Fruit fly (Drosophila melanogaster) whole organism, embryonic: ENCODE data around the gene Tfb5.
A peak's percentile ranks its signal among the peaks of the same experiment; 100 is the strongest.

Source experiments
- Abd-B ChIP-seq: fragments of 200-800 bp; sonication (Bioruptor generic); optimal IDR thresholded peaks from 2 replicates; lab custom pipeline; 2018; ENCODE audit warnings: missing biosample characterization, mild to moderate bottlenecking, missing genetic modification characterization, moderate library complexity
- Atf-2 ChIP-seq: fragments of 200-800 bp; sonication (Bioruptor generic); optimal IDR thresholded peaks from 2 replicates; lab custom pipeline; 2016; ENCODE audit warnings: missing biosample characterization, missing genetic modification characterization
- C15 ChIP-seq: fragments of 200-800 bp; sonication (Bioruptor generic); IDR thresholded peaks from 3 replicates; pipeline ENCODE4 v1.3.6; 2022; ENCODE audit warnings: missing biosample characterization, missing genetic modification characterization
- CG10209 ChIP-seq: fragments of 200-800 bp; sonication (Bioruptor generic); optimal IDR thresholded peaks from 3 replicates; lab custom pipeline; 2017; ENCODE audit warnings: missing biosample characterization, mild to moderate bottlenecking, missing genetic modification characterization, missing genetic modification reagents
- CG10366 ChIP-seq: fragments of 200-800 bp; sonication (Bioruptor generic); IDR thresholded peaks from 2 replicates; pipeline ENCODE4 v1.3.6; 2022; ENCODE audit warnings: missing biosample characterization, missing genetic modification characterization
- CG11696 ChIP-seq: fragments of 200-800 bp; sonication (Bioruptor generic); IDR thresholded peaks from 2 replicates; pipeline ENCODE4 v1.3.6; 2022; ENCODE audit warnings: missing biosample characterization, missing genetic modification characterization
- CG12391 ChIP-seq: fragments of 200-800 bp; sonication (Bioruptor generic); optimal IDR thresholded peaks from 3 replicates; lab custom pipeline; 2018; ENCODE audit warnings: missing biosample characterization, mild to moderate bottlenecking, missing genetic modification characterization, moderate library complexity
- CG12659 ChIP-seq: fragments of 200-800 bp; sonication (Bioruptor generic); optimal IDR thresholded peaks from 3 replicates; lab custom pipeline; 2017; ENCODE audit warnings: mild to moderate bottlenecking, missing biosample characterization, missing genetic modification reagents, missing genetic modification characterization
- CG14441 ChIP-seq: fragments of 200-800 bp; sonication (Bioruptor generic); IDR thresholded peaks from 2 replicates; pipeline ENCODE4 v1.3.6; 2022; ENCODE audit warnings: missing biosample characterization, missing genetic modification characterization
- CG15696 ChIP-seq: fragments of 200-800 bp; sonication (Bioruptor generic); optimal IDR thresholded peaks from 2 replicates; lab custom pipeline; 2019; ENCODE audit warnings: missing biosample characterization, mild to moderate bottlenecking, missing genetic modification characterization, moderate library complexity
- CG17385 ChIP-seq: fragments of 200-800 bp; sonication (Bioruptor generic); optimal IDR thresholded peaks from 3 replicates; lab custom pipeline; 2018; ENCODE audit warnings: missing biosample characterization, mild to moderate bottlenecking, missing genetic modification characterization
- CG2116 ChIP-seq: fragments of 200-800 bp; sonication (Bioruptor generic); optimal IDR thresholded peaks from 3 replicates; lab custom pipeline; 2018; ENCODE audit warnings: missing biosample characterization, mild to moderate bottlenecking, missing genetic modification characterization
- CG30403 ChIP-seq: fragments of 200-800 bp; sonication (Bioruptor generic); optimal IDR thresholded peaks from 3 replicates; lab custom pipeline; 2016; ENCODE audit warnings: missing biosample characterization, missing genetic modification characterization
- CG32772 ChIP-seq: fragments of 200-800 bp; sonication (Bioruptor generic); IDR thresholded peaks from 2 replicates; pipeline ENCODE4 v1.3.6; 2022; ENCODE audit warnings: missing biosample characterization, missing genetic modification characterization
- CG4707 ChIP-seq: fragments of 200-800 bp; sonication (Bioruptor generic); optimal IDR thresholded peaks from 2 replicates; lab custom pipeline; 2018; ENCODE audit warnings: missing biosample characterization, mild to moderate bottlenecking, missing genetic modification characterization, moderate library complexity
- CG4730 ChIP-seq: fragments of 200-800 bp; sonication (Bioruptor generic); IDR thresholded peaks from 2 replicates; pipeline ENCODE4 v1.3.6; 2022; ENCODE audit warnings: missing biosample characterization, missing genetic modification characterization
- CG5245 ChIP-seq: fragments of 200-800 bp; sonication (Bioruptor generic); optimal IDR thresholded peaks from 3 replicates; lab custom pipeline; 2016; ENCODE audit warnings: missing biosample characterization, missing genetic modification characterization
- CG6854 ChIP-seq: fragments of 200-800 bp; sonication (Bioruptor generic); optimal IDR thresholded peaks from 3 replicates; lab custom pipeline; 2017; ENCODE audit warnings: missing biosample characterization, mild to moderate bottlenecking, missing genetic modification characterization
- CG7271 ChIP-seq: fragments of 200-800 bp; sonication (Bioruptor generic); optimal IDR thresholded peaks from 2 replicates; lab custom pipeline; 2018; ENCODE audit warnings: missing biosample characterization, mild to moderate bottlenecking, missing genetic modification characterization, moderate library complexity
- CG8388 ChIP-seq: fragments of 200-800 bp; sonication (Bioruptor generic); optimal IDR thresholded peaks from 2 replicates; lab custom pipeline; 2019; ENCODE audit warnings: missing biosample characterization, mild to moderate bottlenecking, missing genetic modification characterization, moderate library complexity
- CG9797 ChIP-seq: fragments of 200-800 bp; sonication (Bioruptor generic); optimal IDR thresholded peaks from 3 replicates; lab custom pipeline; 2018; ENCODE audit warnings: missing biosample characterization, mild to moderate bottlenecking, missing genetic modification characterization
- Dref ChIP-seq: fragments of 200-800 bp; sonication (Bioruptor generic); IDR thresholded peaks from 2 replicates; pipeline ENCODE4 v1.3.6; 2022; ENCODE audit warnings: missing biosample characterization, missing genetic modification characterization
- Elba2 ChIP-seq: fragments of 200-800 bp; sonication (Bioruptor generic); optimal IDR thresholded peaks from 3 replicates; lab custom pipeline; 2016; ENCODE audit warnings: missing biosample characterization, missing genetic modification characterization
- Hsf ChIP-seq: fragments of 200-800 bp; sonication (Bioruptor generic); optimal IDR thresholded peaks from 3 replicates; lab custom pipeline; 2016; ENCODE audit warnings: missing biosample characterization, missing genetic modification characterization
- Jarid2 ChIP-seq: fragments of 200-800 bp; sonication (Bioruptor generic); optimal IDR thresholded peaks from 3 replicates; lab custom pipeline; 2017; ENCODE audit warnings: mild to moderate bottlenecking, missing biosample characterization, missing genetic modification reagents, missing genetic modification characterization
- MTF-1 ChIP-seq: fragments of 200-800 bp; sonication (Bioruptor generic); optimal IDR thresholded peaks from 2 replicates; lab custom pipeline; 2018; ENCODE audit warnings: missing biosample characterization, mild to moderate bottlenecking, missing genetic modification characterization, borderline replicate concordance
- Med ChIP-seq: fragments of 200-800 bp; sonication (Bioruptor generic); peaks from one replicate; lab custom pipeline; 2016; ENCODE audit warnings: missing biosample characterization, missing genetic modification characterization, mild to moderate bottlenecking, inconsistent platforms, moderate library complexity
- Mrtf ChIP-seq: fragments of 200-800 bp; sonication (Bioruptor generic); IDR thresholded peaks from 3 replicates; pipeline ENCODE4 v1.3.6; 2022; ENCODE audit warnings: missing biosample characterization, missing genetic modification characterization
- Oli ChIP-seq: fragments of 200-800 bp; sonication (Bioruptor generic); optimal IDR thresholded peaks from 2 replicates; lab custom pipeline; 2018; ENCODE audit warnings: missing biosample characterization, mild to moderate bottlenecking, missing genetic modification characterization, moderate library complexity
- Sin3A ChIP-seq: fragments of >200 bp; optimal IDR thresholded peaks from 2 replicates; lab custom pipeline; 2018
- Spps ChIP-seq: fragments of 200-800 bp; sonication (Bioruptor generic); optimal IDR thresholded peaks from 2 replicates; lab custom pipeline; 2018; ENCODE audit warnings: missing biosample characterization, mild to moderate bottlenecking, missing genetic modification characterization
- al ChIP-seq: fragments of 200-800 bp; sonication (Bioruptor generic); IDR thresholded peaks from 2 replicates; pipeline ENCODE4 v1.3.6; 2022; ENCODE audit warnings: missing biosample characterization, missing genetic modification characterization
- ash1 ChIP-seq: fragments of 200-800 bp; sonication (Bioruptor generic); optimal IDR thresholded peaks from 2 replicates; lab custom pipeline; 2018; ENCODE audit warnings: missing biosample characterization, mild to moderate bottlenecking, missing genetic modification characterization
- bbx ChIP-seq: fragments of 200-800 bp; sonication (Bioruptor generic); IDR thresholded peaks from 2 replicates; pipeline ENCODE4 v1.3.6; 2022; ENCODE audit warnings: missing biosample characterization, missing genetic modification characterization; ENCODE audit not compliant: partially characterized antibody
- dati ChIP-seq: fragments of 200-800 bp; sonication (Bioruptor generic); IDR thresholded peaks from 2 replicates; pipeline ENCODE4 v1.3.6; 2022; ENCODE audit warnings: missing biosample characterization, missing genetic modification characterization
- dmrt11E ChIP-seq: fragments of 200-800 bp; sonication (Bioruptor generic); optimal IDR thresholded peaks from 3 replicates; lab custom pipeline; 2018; ENCODE audit warnings: missing biosample characterization, mild to moderate bottlenecking, missing genetic modification characterization, moderate library complexity
- ewg ChIP-seq: fragments of 200-800 bp; sonication (Bioruptor generic); optimal IDR thresholded peaks from 3 replicates; lab custom pipeline; 2017; ENCODE audit warnings: mild to moderate bottlenecking, missing biosample characterization, missing genetic modification reagents, missing genetic modification characterization
- fd96Cb ChIP-seq: fragments of 200-800 bp; sonication (Bioruptor generic); optimal IDR thresholded peaks from 2 replicates; lab custom pipeline; 2018; ENCODE audit warnings: missing biosample characterization, mild to moderate bottlenecking, missing genetic modification characterization, moderate library complexity
- lmd ChIP-seq: fragments of 200-800 bp; sonication (Bioruptor generic); IDR thresholded peaks from 2 replicates; pipeline ENCODE4 v1.3.6; 2022; ENCODE audit warnings: missing biosample characterization, missing genetic modification characterization
- luna ChIP-seq: fragments of 200-800 bp; sonication (Bioruptor generic); optimal IDR thresholded peaks from 2 replicates; lab custom pipeline; 2016; ENCODE audit warnings: missing biosample characterization, missing genetic modification characterization
- oc ChIP-seq: fragments of 200-800 bp; sonication (Bioruptor generic); optimal IDR thresholded peaks from 2 replicates; lab custom pipeline; 2018; ENCODE audit warnings: missing biosample characterization, mild to moderate bottlenecking, missing genetic modification characterization, moderate library complexity
- p53 ChIP-seq: fragments of 200-800 bp; sonication (Bioruptor generic); optimal IDR thresholded peaks from 2 replicates; lab custom pipeline; 2016; ENCODE audit warnings: missing biosample characterization, missing genetic modification characterization
- pum ChIP-seq: fragments of 200-800 bp; sonication (Bioruptor generic); optimal IDR thresholded peaks from 2 replicates; lab custom pipeline; 2016; ENCODE audit warnings: missing biosample characterization, missing genetic modification characterization
- ro ChIP-seq: fragments of 200-800 bp; sonication (Bioruptor generic); IDR thresholded peaks from 2 replicates; pipeline ENCODE4 v1.3.6; 2022; ENCODE audit warnings: missing biosample characterization, missing genetic modification characterization
- sug ChIP-seq: fragments of 200-800 bp; optimal IDR thresholded peaks from 2 replicates; lab custom pipeline; 2019; ENCODE audit warnings: missing biosample characterization, mild to moderate bottlenecking, missing genetic modification characterization, moderate library complexity
- tap ChIP-seq: fragments of 200-800 bp; optimal IDR thresholded peaks from 3 replicates; lab custom pipeline; 2019; ENCODE audit warnings: missing biosample characterization, mild to moderate bottlenecking, missing genetic modification characterization, moderate library complexity
- trh ChIP-seq: fragments of 200-800 bp; sonication (Bioruptor generic); optimal IDR thresholded peaks from 2 replicates; lab custom pipeline; 2016; ENCODE audit warnings: missing biosample characterization, missing genetic modification characterization
- vfl ChIP-seq: fragments of 200-800 bp; sonication (Bioruptor generic); optimal IDR thresholded peaks from 2 replicates; lab custom pipeline; 2016; ENCODE audit warnings: missing biosample characterization, missing genetic modification characterization
- vvl ChIP-seq: fragments of 200-800 bp; sonication (Bioruptor generic); IDR thresholded peaks from 2 replicates; pipeline ENCODE4 v1.3.6; 2022; ENCODE audit warnings: missing biosample characterization, missing genetic modification characterization
- zf30C ChIP-seq: fragments of 200-800 bp; sonication (Bioruptor generic); optimal IDR thresholded peaks from 3 replicates; lab custom pipeline; 2018; ENCODE audit warnings: missing biosample characterization, mild to moderate bottlenecking, missing genetic modification characterization
- zfh2 ChIP-seq: fragments of 200-800 bp; sonication (Bioruptor generic); optimal IDR thresholded peaks from 2 replicates; lab custom pipeline; 2016; ENCODE audit warnings: missing biosample characterization, missing genetic modification characterization

The Tfb5 gene

DNA sequence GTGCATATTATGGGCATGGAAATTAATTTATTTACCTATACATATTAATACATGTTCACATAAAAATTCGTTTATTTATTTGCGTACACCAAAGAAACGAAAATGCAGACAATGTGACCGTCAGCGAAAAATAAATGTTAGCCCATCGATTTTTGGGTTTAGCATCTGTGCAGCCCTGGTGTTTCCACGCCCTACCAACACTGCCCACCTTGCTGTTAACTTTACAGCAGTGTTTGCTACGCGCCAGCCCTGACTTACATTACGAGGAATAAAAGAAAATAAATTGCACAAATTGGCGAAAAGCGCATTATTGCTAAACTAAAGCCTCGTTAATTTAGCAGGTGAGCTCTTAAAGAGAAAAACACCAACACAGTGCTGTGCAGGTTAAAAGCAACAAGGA is 32.4 kb upstream of the Tfb5 start, which contains the start of the genes CG33995, CG44000 and CG44001 (continued):
- no peak for TF ChIP-seq Spps (tag; lab: Kevin White, UChicago)
- TF ChIP-seq oc (tag; lab: Kevin White, UChicago): peak; percentile 28
- TF ChIP-seq CG6854 (GFP tag; lab: Kevin White, UChicago): no peak
- peak; percentile 19 for TF ChIP-seq CG4707 (GFP tag; lab: Kevin White, UChicago)
- TF ChIP-seq zf30C (GFP tag; lab: Kevin White, UChicago): no peak
- no peak for TF ChIP-seq C15 (GFP tag; lab: Robert Waterston, UW)
- TF ChIP-seq Mrtf (GFP tag; lab: Robert Waterston, UW): no peak
- TF ChIP-seq Atf-2 (GFP tag; lab: Kevin White, UChicago): no peak
- TF ChIP-seq CG11696 (GFP tag; lab: Robert Waterston, UW): no peak
- peak; percentile 27; the same call in 1 of the 2 replicates for TF ChIP-seq lmd
- peak; percentile 71 for TF ChIP-seq vvl (GFP tag; lab: Robert Waterston, UW)
- TF ChIP-seq CG17385 (GFP tag; lab: Kevin White, UChicago): no peak
- TF ChIP-seq Abd-B (GFP tag; lab: Kevin White, UChicago): peak; percentile 16
- TF ChIP-seq CG10366 (GFP tag; lab: Robert Waterston, UW): peak; percentile 32
- TF ChIP-seq ewg (GFP tag; lab: Kevin White, UChicago): peak; percentile 30
- TF ChIP-seq Hsf (GFP tag; lab: Kevin White, UChicago): peak; percentile 61
- peak; percentile 3 for TF ChIP-seq CG7271 (tag; lab: Kevin White, UChicago)
- TF ChIP-seq sug: peak; percentile 33
- TF ChIP-seq dmrt11E (tag; lab: Kevin White, UChicago): peak; percentile 23
- peak; percentile 67 for TF ChIP-seq CG30403 (GFP tag; lab: Kevin White, UChicago)
- TF ChIP-seq ro (GFP tag; lab: Robert Waterston, UW): no peak
- TF ChIP-seq CG8388 (GFP tag; lab: Kevin White, UChicago): no peak
- peak; percentile 44 for TF ChIP-seq vfl (GFP tag; lab: Kevin White, UChicago)
- peak; percentile 88 for TF ChIP-seq CG9797 (GFP tag; lab: Kevin White, UChicago)
- TF ChIP-seq MTF-1: no peak
- TF ChIP-seq Sin3A: peak; percentile 68
- no peak for TF ChIP-seq Oli (tag; lab: Kevin White, UChicago)
- TF ChIP-seq Jarid2 (GFP tag; lab: Kevin White, UChicago): peak; percentile 2
- TF ChIP-seq p53: peak; percentile 23
- TF ChIP-seq CG12391 (tag; lab: Kevin White, UChicago): peak; percentile 53
- peak; percentile 45 for TF ChIP-seq CG5245
- TF ChIP-seq bbx (GFP tag; lab: Robert Waterston, UW): peak; percentile 10
- no peak for TF ChIP-seq fd96Cb (tag; lab: Kevin White, UChicago)
- peak; percentile 91 for TF ChIP-seq CG2116 (GFP tag; lab: Kevin White, UChicago)
- no peak for TF ChIP-seq CG15696 (tag; lab: Kevin White, UChicago)
- peak; percentile 17 for TF ChIP-seq CG10209 (GFP tag; lab: Kevin White, UChicago)
- peak; percentile 58 for TF ChIP-seq ash1 (GFP tag; lab: Kevin White, UChicago)
- TF ChIP-seq trh (GFP tag; lab: Kevin White, UChicago): no peak
- TF ChIP-seq pum (GFP tag; lab: Kevin White, UChicago): peak; percentile 52
- no peak for TF ChIP-seq Elba2
- no peak for TF ChIP-seq al
- TF ChIP-seq Med: peak; percentile 96
- peak; percentile 94 for TF ChIP-seq CG12659 (GFP tag; lab: Kevin White, UChicago)
- peak; percentile 5 for TF ChIP-seq tap (tag; lab: Kevin White, UChicago)
- TF ChIP-seq CG14441: peak; percentile 25; the same call in 1 of the 2 replicates
- TF ChIP-seq luna (GFP tag; lab: Kevin White, UChicago): peak; percentile 17
- peak; percentile 64 for TF ChIP-seq zfh2 (GFP tag; lab: Kevin White, UChicago)
- no peak for TF ChIP-seq dati (GFP tag; lab: Robert Waterston, UW)
- 0 out of 2 replicates have a peak, but pooled peaks have one; percentile 13 for TF ChIP-seq CG32772 (GFP tag; lab: Robert Waterston, UW)
- TF ChIP-seq Dref: peak; percentile 55
- TF ChIP-seq CG4730 (GFP tag; lab: Robert Waterston, UW): no peak
